Fruit fly (Drosophila melanogaster) whole organism, embryonic: ENCODE data around the gene SerRS.

Source experiments
- B-H2 ChIP-seq: fragments of 200-800 bp; sonication (Bioruptor generic); optimal IDR thresholded peaks from 2 replicates; lab custom pipeline; 2018; ENCODE audit warnings: missing biosample characterization, mild to moderate bottlenecking, missing genetic modification characterization
- Blimp-1 ChIP-seq: fragments of 200-800 bp; sonication (Bioruptor generic); optimal IDR thresholded peaks from 3 replicates; lab custom pipeline; 2018; ENCODE audit warnings: missing biosample characterization, missing genetic modification characterization, mild to moderate bottlenecking, moderate library complexity, missing genetic modification reagents
- CG10209 ChIP-seq: fragments of 200-800 bp; sonication (Bioruptor generic); optimal IDR thresholded peaks from 3 replicates; lab custom pipeline; 2017; ENCODE audit warnings: missing biosample characterization, mild to moderate bottlenecking, missing genetic modification characterization, missing genetic modification reagents
- CG10274 ChIP-seq: fragments of 200-800 bp; sonication (Bioruptor generic); optimal IDR thresholded peaks from 3 replicates; lab custom pipeline; 2017; ENCODE audit warnings: missing biosample characterization, mild to moderate bottlenecking, missing genetic modification characterization
- CG12744 ChIP-seq: fragments of 200-800 bp; sonication (Bioruptor generic); optimal IDR thresholded peaks from 2 replicates; lab custom pipeline; 2016; ENCODE audit warnings: missing biosample characterization, missing genetic modification characterization
- CG12769 ChIP-seq: fragments of 200-800 bp; sonication (Bioruptor generic); optimal IDR thresholded peaks from 2 replicates; lab custom pipeline; 2019; ENCODE audit warnings: missing biosample characterization, mild to moderate bottlenecking, missing genetic modification characterization, moderate library complexity
- CG13894 ChIP-seq: fragments of 200-800 bp; sonication (Bioruptor generic); optimal IDR thresholded peaks from 3 replicates; lab custom pipeline; 2018; ENCODE audit warnings: missing biosample characterization, mild to moderate bottlenecking, missing genetic modification characterization, moderate library complexity
- CG17568 ChIP-seq: fragments of 200-800 bp; sonication (Bioruptor generic); optimal IDR thresholded peaks from 2 replicates; lab custom pipeline; 2018; ENCODE audit warnings: missing biosample characterization, mild to moderate bottlenecking, missing genetic modification characterization, moderate library complexity
- CG18619 ChIP-seq: fragments of 200-800 bp; sonication (Bioruptor generic); optimal IDR thresholded peaks from 3 replicates; lab custom pipeline; 2017; ENCODE audit warnings: missing biosample characterization, mild to moderate bottlenecking, missing genetic modification characterization
- CG2678 ChIP-seq: fragments of 200-800 bp; sonication (Bioruptor generic); optimal IDR thresholded peaks from 3 replicates; lab custom pipeline; 2019; ENCODE audit warnings: missing biosample characterization, mild to moderate bottlenecking, missing genetic modification characterization, moderate library complexity
- CG30431 ChIP-seq: fragments of 200-800 bp; sonication (Bioruptor generic); optimal IDR thresholded peaks from 2 replicates; lab custom pipeline; 2017; ENCODE audit warnings: missing biosample characterization, missing genetic modification characterization
- CG3726 ChIP-seq: fragments of 200-800 bp; sonication (Bioruptor generic); IDR thresholded peaks from 3 replicates; pipeline ENCODE4, ENCODE4 v1.3.6; 2022; ENCODE audit warnings: missing biosample characterization, missing genetic modification characterization
- CG43689 ChIP-seq: fragments of 200-800 bp; sonication (Bioruptor generic); IDR thresholded peaks from 2 replicates; pipeline ENCODE4 v1.3.6; 2022; ENCODE audit warnings: missing biosample characterization, missing genetic modification characterization
- CG5953 ChIP-seq: fragments of 200-800 bp; sonication (Bioruptor generic); IDR thresholded peaks from 2 replicates; pipeline ENCODE4 v1.3.6; 2022; ENCODE audit warnings: missing biosample characterization, missing genetic modification characterization
- CG6791 ChIP-seq: fragments of 200-800 bp; sonication (Bioruptor generic); IDR thresholded peaks from 3 replicates; pipeline ENCODE4 v1.3.6; 2022; ENCODE audit warnings: missing biosample characterization, missing genetic modification characterization; ENCODE audit not compliant: partially characterized antibody
- CG7745 ChIP-seq: fragments of 200-800 bp; sonication (Bioruptor generic); optimal IDR thresholded peaks from 2 replicates; lab custom pipeline; 2018; ENCODE audit warnings: missing biosample characterization, mild to moderate bottlenecking, missing genetic modification characterization, moderate library complexity
- CG8478 ChIP-seq: fragments of >200 bp; optimal IDR thresholded peaks from 2 replicates; lab custom pipeline; 2018
- CHES-1-like ChIP-seq: fragments of 200-800 bp; sonication (Bioruptor generic); optimal IDR thresholded peaks from 2 replicates; lab custom pipeline; 2016; ENCODE audit warnings: missing biosample characterization, missing genetic modification characterization
- D19B ChIP-seq: fragments of 200-800 bp; sonication (Bioruptor generic); optimal IDR thresholded peaks from 2 replicates; lab custom pipeline; 2017; ENCODE audit warnings: missing biosample characterization, mild to moderate bottlenecking, missing genetic modification characterization
- Gug ChIP-seq: fragments of 200-800 bp; sonication (Bioruptor generic); IDR thresholded peaks from 4 replicates; pipeline ENCODE4 v1.3.6; 2022; ENCODE audit warnings: missing biosample characterization, missing genetic modification characterization
- HmgZ ChIP-seq: fragments of 200-800 bp; sonication (Bioruptor generic); optimal IDR thresholded peaks from 2 replicates; lab custom pipeline; 2018; ENCODE audit warnings: missing biosample characterization, mild to moderate bottlenecking, missing genetic modification characterization
- Hsf ChIP-seq: fragments of 200-800 bp; sonication (Bioruptor generic); optimal IDR thresholded peaks from 3 replicates; lab custom pipeline; 2016; ENCODE audit warnings: missing biosample characterization, missing genetic modification characterization
- Lim3 ChIP-seq: fragments of 200-800 bp; sonication (Bioruptor generic); IDR thresholded peaks from 2 replicates; pipeline ENCODE4 v1.3.6; 2022; ENCODE audit warnings: missing biosample characterization, missing genetic modification characterization
- Opbp ChIP-seq: fragments of 200-800 bp; sonication (Bioruptor generic); IDR thresholded peaks from 3 replicates; pipeline ENCODE4 v1.3.6; 2022; ENCODE audit warnings: missing biosample characterization, missing genetic modification characterization; ENCODE audit not compliant: partially characterized antibody
- Side ChIP-seq: fragments of 200-800 bp; sonication (Bioruptor generic); optimal IDR thresholded peaks from 2 replicates; lab custom pipeline; 2016; ENCODE audit warnings: missing biosample characterization, missing genetic modification characterization
- Sin3A ChIP-seq: fragments of >200 bp; optimal IDR thresholded peaks from 2 replicates; lab custom pipeline; 2018
- Sry-β ChIP-seq: fragments of 200-800 bp; sonication (Bioruptor generic); optimal IDR thresholded peaks from 2 replicates; lab custom pipeline; 2018; ENCODE audit warnings: missing biosample characterization, mild to moderate bottlenecking, missing genetic modification characterization, moderate library complexity
- bcd ChIP-seq: fragments of 200-800 bp; sonication (Bioruptor generic); optimal IDR thresholded peaks from 2 replicates; lab custom pipeline; 2017; ENCODE audit warnings: missing biosample characterization, mild to moderate bottlenecking, missing genetic modification characterization
- btn ChIP-seq: fragments of 200-800 bp; sonication (Bioruptor generic); optimal IDR thresholded peaks from 2 replicates; lab custom pipeline; 2016; ENCODE audit warnings: missing biosample characterization, missing genetic modification characterization
- cad ChIP-seq: fragments of >200 bp; optimal IDR thresholded peaks from 2 replicates; lab custom pipeline; 2017; ENCODE audit warnings: missing biosample characterization, missing genetic modification characterization
- chinmo ChIP-seq: fragments of 200-800 bp; sonication (Bioruptor generic); IDR thresholded peaks from 4 replicates; pipeline ENCODE4 v1.3.6; 2022; ENCODE audit warnings: missing biosample characterization, missing genetic modification characterization; ENCODE audit not compliant: partially characterized antibody
- chn ChIP-seq: fragments of 200-800 bp; sonication (Bioruptor generic); optimal IDR thresholded peaks from 2 replicates; lab custom pipeline; 2016; ENCODE audit warnings: missing biosample characterization, missing genetic modification characterization
- crp ChIP-seq, 2 experiments: fragments of 200-800 bp; sonication (Bioruptor generic); optimal IDR thresholded peaks; 2 replicates in 1 of 2; 3 replicates in 1 of 2; lab custom pipeline; 2017; ENCODE audit warnings: missing biosample characterization in 2 of 2, missing genetic modification characterization in 2 of 2, mild to moderate bottlenecking in 1 of 2, moderate library complexity in 1 of 2
- cwo ChIP-seq: fragments of 200-800 bp; sonication (Bioruptor generic); optimal IDR thresholded peaks from 3 replicates; lab custom pipeline; 2017; ENCODE audit warnings: missing biosample characterization, missing genetic modification characterization, mild to moderate bottlenecking, moderate library complexity, missing genetic modification reagents
- dmrt99B ChIP-seq: fragments of 200-800 bp; sonication (Bioruptor generic); optimal IDR thresholded peaks from 2 replicates; lab custom pipeline; 2018; ENCODE audit warnings: missing biosample characterization, mild to moderate bottlenecking, missing genetic modification characterization, moderate library complexity
- fu2 ChIP-seq: fragments of 200-800 bp; sonication (Bioruptor generic); optimal IDR thresholded peaks from 2 replicates; lab custom pipeline; 2016; ENCODE audit warnings: missing biosample characterization, missing genetic modification characterization
- h ChIP-seq: fragments of >200 bp; optimal IDR thresholded peaks from 2 replicates; lab custom pipeline; 2017
- her ChIP-seq: fragments of 200-800 bp; sonication (Bioruptor generic); optimal IDR thresholded peaks from 2 replicates; lab custom pipeline; 2016; ENCODE audit warnings: missing biosample characterization, missing genetic modification characterization
- ind ChIP-seq: fragments of 200-800 bp; sonication (Bioruptor generic); optimal IDR thresholded peaks from 3 replicates; lab custom pipeline; 2016; ENCODE audit warnings: missing biosample characterization, missing genetic modification characterization
- kay ChIP-seq: fragments of 200-800 bp; sonication (Bioruptor generic); optimal IDR thresholded peaks from 2 replicates; lab custom pipeline; 2016; ENCODE audit warnings: missing biosample characterization, missing genetic modification characterization
- oc ChIP-seq: fragments of 200-800 bp; sonication (Bioruptor generic); optimal IDR thresholded peaks from 2 replicates; lab custom pipeline; 2018; ENCODE audit warnings: missing biosample characterization, mild to moderate bottlenecking, missing genetic modification characterization, moderate library complexity
- odd ChIP-seq: fragments of 200-800 bp; sonication (Bioruptor generic); optimal IDR thresholded peaks from 2 replicates; lab custom pipeline; 2017; ENCODE audit warnings: missing biosample characterization, mild to moderate bottlenecking, missing genetic modification characterization
- pb ChIP-seq: fragments of 200-800 bp; sonication (Bioruptor generic); optimal IDR thresholded peaks from 3 replicates; lab custom pipeline; 2016; ENCODE audit warnings: missing biosample characterization, missing genetic modification characterization
- pros ChIP-seq: fragments of 200-800 bp; sonication (Bioruptor generic); optimal IDR thresholded peaks from 3 replicates; lab custom pipeline; 2019; ENCODE audit warnings: missing biosample characterization, mild to moderate bottlenecking, missing genetic modification characterization, moderate library complexity
- sd ChIP-seq: fragments of 200-800 bp; sonication (Bioruptor generic); optimal IDR thresholded peaks from 3 replicates; lab custom pipeline; 2018; ENCODE audit warnings: missing biosample characterization, mild to moderate bottlenecking, missing genetic modification characterization, moderate library complexity
- sens ChIP-seq: fragments of 200-800 bp; sonication (Bioruptor generic); peaks from one replicate; lab custom pipeline; 2016; ENCODE audit warnings: missing biosample characterization, missing genetic modification characterization
- vvl ChIP-seq: fragments of 200-800 bp; sonication (Bioruptor generic); IDR thresholded peaks from 2 replicates; pipeline ENCODE4 v1.3.6; 2022; ENCODE audit warnings: missing biosample characterization, missing genetic modification characterization

Gene SerRS

DNA sequence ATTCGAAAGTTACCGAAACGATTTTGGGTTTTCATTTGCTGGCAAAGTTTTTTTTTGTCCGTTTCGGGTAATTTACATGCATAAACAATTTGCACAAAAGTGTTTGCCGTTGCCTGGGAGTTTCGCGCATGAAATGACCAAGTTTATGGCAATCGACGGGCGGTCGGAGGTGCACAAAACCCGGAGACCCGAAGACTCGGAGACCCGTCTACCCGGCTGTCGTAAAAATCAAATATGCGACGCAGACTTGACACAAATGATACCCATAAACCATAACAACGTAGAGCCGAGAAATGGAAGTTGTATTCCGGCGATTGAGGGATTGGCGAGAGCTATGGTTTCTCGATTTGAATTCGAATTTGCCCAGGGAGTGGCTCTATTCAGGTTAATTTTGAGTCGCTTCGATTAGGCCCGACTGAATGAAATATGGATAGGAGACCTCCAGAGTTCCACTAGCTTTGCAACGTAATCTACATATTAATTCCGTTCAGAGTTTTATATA is 30.2 kb downstream of the SerRS start (continued):
- no peak for TF ChIP-seq ind (GFP tag; lab: Kevin White, UChicago)
- peak; percentile 49 for TF ChIP-seq oc (tag; lab: Kevin White, UChicago)
- no peak for TF ChIP-seq Gug (GFP tag; lab: Robert Waterston, UW)
- TF ChIP-seq chinmo (GFP tag; lab: Robert Waterston, UW) = 0 out of 4 replicates have a peak, but pooled peaks have one; percentile 21
- TF ChIP-seq Hsf (GFP tag; lab: Kevin White, UChicago) = no peak
- no peak for TF ChIP-seq B-H2
- peak; percentile 95 for TF ChIP-seq CG13894 (tag; lab: Kevin White, UChicago)
- no peak for TF ChIP-seq CG5953 (GFP tag; lab: Robert Waterston, UW)
- peak; percentile 62 for TF ChIP-seq CG12769 (tag; lab: Kevin White, UChicago)
- TF ChIP-seq pb (GFP tag; lab: Kevin White, UChicago) = no peak
- no peak for TF ChIP-seq CG17568 (GFP tag; lab: Kevin White, UChicago)
- peak; percentile 92 for TF ChIP-seq cad (GFP tag; lab: Kevin White, UChicago)

DNA sequence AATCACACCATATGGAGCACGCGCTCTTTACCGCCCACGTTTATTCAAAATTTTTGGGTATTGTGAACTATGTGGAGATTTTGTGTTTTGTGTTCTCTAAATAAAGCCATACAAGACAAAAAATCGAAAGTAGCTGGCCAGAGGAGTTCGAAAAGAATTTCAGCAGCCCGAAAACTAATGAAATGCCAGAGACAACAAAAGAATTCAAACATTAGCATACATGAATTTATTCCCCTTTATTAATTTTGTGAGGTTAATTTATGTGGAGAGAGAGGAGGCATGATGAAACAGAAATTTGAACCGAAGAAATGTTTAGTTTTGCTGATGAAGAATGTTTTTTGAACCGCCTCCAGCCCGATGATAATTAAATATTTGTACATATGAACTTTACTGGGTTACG is 31.0 kb downstream of the SerRS start:
- TF ChIP-seq CG7745 (tag; lab: Kevin White, UChicago) (peak; percentile 51), kay (GFP tag; lab: Kevin White, UChicago) (no peak), sd (tag; lab: Kevin White, UChicago) (peak; percentile 71), fu2 (GFP tag; lab: Kevin White, UChicago) (no peak), CG10209 (GFP tag; lab: Kevin White, UChicago) (no peak), pros (no peak), bcd (no peak), CG13894 (tag; lab: Kevin White, UChicago) (peak; percentile 39), dmrt99B (no peak), vvl (GFP tag; lab: Robert Waterston, UW) (peak; percentile 56), chn (GFP tag; lab: Kevin White, UChicago) (no peak), CG30431 (no peak), sens (GFP tag; lab: Kevin White, UChicago) (no peak), cwo (GFP tag; lab: Kevin White, UChicago) (no peak), CG43689 (GFP tag; lab: Robert Waterston, UW) (no peak), Opbp (GFP tag; lab: Robert Waterston, UW) (no peak), CG12744 (GFP tag; lab: Kevin White, UChicago) (no peak), odd (GFP tag; lab: Kevin White, UChicago) (no peak), D19B (no peak), HmgZ (tag; lab: Kevin White, UChicago) (no peak), CG18619 (GFP tag; lab: Kevin White, UChicago) (no peak), CG6791 (GFP tag; lab: Robert Waterston, UW) (no peak), btn (GFP tag; lab: Kevin White, UChicago) (no peak), CG8478 (lab: Kevin White, UChicago) (no peak), h (lab: Kevin White, UChicago) (no peak), CG3726 (GFP tag; lab: Robert Waterston, UW) (no peak), Sry-β (GFP tag; lab: Kevin White, UChicago) (no peak), CG10274 (GFP tag; lab: Kevin White, UChicago) (no peak), Side (GFP tag; lab: Kevin White, UChicago) (no peak), Blimp-1 (GFP tag; lab: Kevin White, UChicago) (peak; percentile 83), her (GFP tag; lab: Kevin White, UChicago) (no peak), Sin3A (lab: Kevin White, UChicago) (no peak), crp (GFP tag; optimal IDR thresholded peaks at IDR 0.05; lab: Kevin White, UChicago) (no peak), CG2678 (tag; lab: Kevin White, UChicago) (no peak), CHES-1-like (no peak), Lim3 (GFP tag; lab: Robert Waterston, UW) (no peak)
